Worm (Caenorhabditis elegans) whole organism, L1 larva: ENCODE results near the gene tlp-1.

Experiments used
- efl-1 ChIP-seq, 4 experiments: fragments of 150-350 bp; optimal IDR thresholded peaks in 3 of 4; peaks in 1 of 4; 1 replicate in 1 of 4; 2 replicates in 3 of 4; lab custom pipeline; 2014; ENCODE audit warnings: missing biosample characterization in 2 of 4, missing genetic modification characterization in 2 of 4, missing genetic modification reagents in 2 of 4
- efl-3 ChIP-seq: fragments of 200-800 bp; sonication (Bioruptor generic); optimal IDR thresholded peaks from 2 replicates; lab custom pipeline; 2018; ENCODE audit warnings: mild to moderate bottlenecking, missing genetic modification characterization, missing compliant biosample characterization
- egl-27 ChIP-seq, 2 experiments: fragments of 150-350 bp in 1 of 2; sonication (generic microtip); optimal IDR thresholded peaks; 3 replicates each; lab custom pipeline; 2017 to 2018; ENCODE audit warnings: missing biosample characterization in 2 of 2, missing genetic modification characterization in 2 of 2, missing genetic modification reagents in 2 of 2
- elt-2 ChIP-seq: sonication (generic microtip); optimal IDR thresholded peaks from 2 replicates; lab custom pipeline; 2016; ENCODE audit warnings: missing genetic modification characterization, mild to moderate bottlenecking, inconsistent platforms, missing compliant biosample characterization, missing genetic modification reagents
- lin-13 ChIP-seq: fragments of 150-350 bp; optimal IDR thresholded peaks from 2 replicates; lab custom pipeline; 2014; ENCODE audit warnings: missing biosample characterization, missing genetic modification reagents, missing genetic modification characterization
- lin-39 ChIP-seq: fragments of 150-350 bp; optimal IDR thresholded peaks from 2 replicates; lab custom pipeline; 2014; ENCODE audit warnings: missing biosample characterization, missing genetic modification reagents, missing genetic modification characterization
- nhr-47 ChIP-seq: sonication (generic microtip); optimal IDR thresholded peaks from 2 replicates; lab custom pipeline; 2016; ENCODE audit warnings: mild to moderate bottlenecking, missing genetic modification characterization, moderate library complexity, missing compliant biosample characterization

DNA sequence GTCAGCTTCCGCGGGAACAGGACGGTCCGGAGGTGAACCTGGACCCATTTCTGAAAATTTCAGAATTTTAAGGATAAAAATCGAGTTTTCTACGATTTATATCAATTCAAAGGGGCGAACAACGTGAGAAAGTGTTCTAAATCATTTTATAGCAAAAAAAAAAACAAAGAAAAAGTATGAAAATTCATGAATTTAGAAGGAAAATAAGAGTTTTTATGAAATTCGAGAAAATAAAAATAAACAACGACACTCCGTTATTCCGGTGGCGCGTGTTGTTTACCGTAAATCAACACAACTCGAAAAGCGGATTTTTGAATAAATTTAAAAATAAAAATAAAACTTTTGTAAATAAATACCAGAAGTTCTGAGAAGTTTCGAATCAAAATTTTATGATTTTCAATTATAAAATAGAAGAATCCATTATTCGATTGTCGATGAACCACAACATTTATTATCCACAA, 16.9 kb downstream of the tlp-1 start, which contains the start of gene nyn-1:
- TF ChIP-seq lin-13 (no peak), efl-3 (no peak), egl-27 (tag; optimal IDR thresholded peaks at IDR 0.05; lab: Kevin White, UChicago) (no peak), nhr-47 (tag; lab: Kevin White, UChicago) (no peak), lin-39 (tag; lab: Kevin White, UChicago) (no peak), elt-2 (tag; lab: Kevin White, UChicago) (no peak), efl-1 (optimal IDR thresholded peaks at IDR 0.05; lab: Kevin White, UChicago) (peak in 1 of 2 experiments; percentile 13), efl-1 (GFP tag; optimal IDR thresholded peaks at IDR 0.05 in 1 of 2; lab: Kevin White, UChicago) (no peak)
